Worm (Caenorhabditis elegans) whole organism, early embryonic: ENCODE measurements around the gene pmp-2.

Source experiments
- ama-1 ChIP-seq: fragments of 150-350 bp; optimal IDR thresholded peaks from 2 replicates; lab custom pipeline; 2014
- ceh-13 ChIP-seq: fragments of 200-800 bp; sonication (Bioruptor generic); optimal IDR thresholded peaks from 2 replicates; lab custom pipeline; 2018; ENCODE audit warnings: mild to moderate bottlenecking, missing genetic modification characterization, missing compliant biosample characterization
- ceh-36 ChIP-seq: sonication (generic microtip); optimal IDR thresholded peaks from 2 replicates; lab custom pipeline; 2016; ENCODE audit warnings: missing genetic modification characterization, inconsistent platforms, missing compliant biosample characterization
- ets-7 ChIP-seq: sonication (generic microtip); optimal IDR thresholded peaks from 2 replicates; lab custom pipeline; 2016; ENCODE audit warnings: missing genotype, missing genetic modification characterization, missing compliant biosample characterization
- hmbx-1 ChIP-seq: sonication (generic microtip); optimal IDR thresholded peaks from 2 replicates; lab custom pipeline; 2016; ENCODE audit warnings: mild to moderate bottlenecking, missing genetic modification characterization, missing compliant biosample characterization
- hmg-4 ChIP-seq: fragments of 200-800 bp; sonication (Bioruptor generic); optimal IDR thresholded peaks from 2 replicates; lab custom pipeline; 2018; ENCODE audit warnings: mild to moderate bottlenecking, missing genetic modification characterization, missing compliant biosample characterization
- tbx-37 ChIP-seq: fragments of 200-800 bp; sonication (Bioruptor generic); conservative IDR thresholded peaks from 2 replicates; pipeline ENCODE4 v1.3.6; 2022; ENCODE audit warnings: missing genetic modification reagents, missing genetic modification characterization, missing compliant biosample characterization
- tra-4 ChIP-seq: sonication (generic microtip); optimal IDR thresholded peaks from 2 replicates; lab custom pipeline; 2017; ENCODE audit warnings: missing genetic modification characterization, missing compliant biosample characterization

ce11 chrII:6935975-6936374 is 48.4 kb upstream of the pmp-2 start:
- TF ChIP-seq ceh-13 (GFP tag; lab: Kevin White, UChicago) (no peak), ama-1 (lab: Kevin White, UChicago) (no peak), hmg-4 (GFP tag; lab: Kevin White, UChicago) (no peak), hmbx-1 (no peak), tbx-37 (GFP tag; lab: Robert Waterston, UW) (no peak), tra-4 (tag; lab: Kevin White, UChicago) (no peak), ceh-36 (tag; lab: Kevin White, UChicago) (no peak), ets-7 (tag; lab: Kevin White, UChicago) (no peak)
